Worm (Caenorhabditis elegans): Measurements from ENCODE around the gene twk-39.
A peak's percentile ranks its signal among the peaks of the same experiment; 100 is the strongest.

Gene twk-39

DNA sequence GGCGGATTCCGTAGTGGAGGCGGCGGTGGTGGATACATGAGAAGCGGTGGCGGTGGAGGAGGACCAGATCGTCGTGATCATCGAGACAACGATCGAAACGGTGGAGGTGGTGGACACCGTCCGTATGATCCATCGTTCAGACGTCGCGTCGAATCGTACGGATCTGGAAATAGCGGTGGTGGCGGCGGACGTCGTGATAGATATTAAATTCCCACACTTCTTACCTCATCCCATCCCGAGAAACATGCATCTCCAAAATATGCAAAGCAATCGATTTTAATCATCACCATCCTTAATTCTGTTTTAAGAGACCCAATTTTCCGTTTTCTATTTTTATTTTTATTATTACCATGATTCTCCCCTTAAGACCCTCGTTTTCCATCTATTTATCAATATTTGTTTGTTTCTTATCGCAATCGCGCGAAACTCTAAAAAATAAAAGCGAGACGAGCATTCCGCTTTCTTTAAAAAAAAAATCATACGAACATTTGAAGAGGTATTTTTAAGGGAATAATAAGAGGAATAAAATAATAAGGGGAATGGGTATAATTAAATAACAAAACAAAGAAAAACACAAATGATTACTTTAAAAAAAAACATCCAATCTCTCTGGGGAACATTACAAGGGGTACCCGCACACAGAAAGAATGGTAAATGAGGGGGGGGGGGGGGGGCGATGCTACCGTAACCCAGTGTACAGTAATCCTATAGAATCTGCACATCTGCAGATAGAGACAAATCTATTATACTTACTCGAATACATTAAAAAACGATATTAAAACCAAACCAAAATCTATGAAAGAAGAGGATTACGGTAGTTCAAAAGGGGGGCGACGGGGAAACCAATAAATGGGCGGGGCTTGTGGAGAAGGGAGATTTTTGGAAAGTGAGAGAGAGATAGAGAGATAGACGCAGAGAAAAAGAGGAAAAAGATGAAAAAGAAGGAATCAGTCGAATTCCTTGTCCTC is 35.3 kb downstream of the twk-39 start (continued):
- TF ChIP-seq Y95B8A.8 (GFP tag; IDR thresholded peaks at IDR 0.05) = peak; percentile 86

DNA sequence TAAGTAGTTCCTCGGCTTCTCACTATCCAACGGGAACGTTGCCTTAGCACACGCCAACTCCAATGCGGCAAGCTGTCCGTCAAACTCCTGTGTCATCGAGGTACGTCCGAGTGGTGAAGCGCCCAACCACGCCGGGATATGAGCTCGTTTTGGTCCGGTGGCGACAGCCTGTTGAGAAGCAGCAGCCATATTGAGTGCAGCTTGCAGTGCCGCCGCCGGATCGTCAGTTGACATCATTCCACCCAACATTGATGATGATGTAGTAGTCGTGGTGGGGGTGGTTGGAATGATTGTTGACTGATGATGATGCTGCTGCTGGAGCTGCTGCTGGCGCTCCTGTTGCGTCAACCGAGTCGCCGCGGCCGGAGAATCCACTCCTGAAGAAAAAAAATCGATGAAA is 37.9 kb downstream of the twk-39 start:
- TF ChIP-seq sea-2 (GFP tag; IDR thresholded peaks at IDR 0.05) (no peak), egrh-3 (GFP tag; IDR thresholded peaks at IDR 0.05) (peak; percentile 30; the same call in 1 of the 2 replicates), Y79H2A.3 (GFP tag; conservative IDR thresholded peaks at IDR 0.05) (no peak), rec-8 (tag; optimal IDR thresholded peaks at IDR 0.05) (no peak), tbp1 (GFP tag; optimal IDR thresholded peaks at IDR 0.05) (no peak), hrde-1 (tag; optimal IDR thresholded peaks at IDR 0.05; ENCODE audit: borderline replicate concordance) (no peak), Y53F4B.3 (GFP tag; IDR thresholded peaks at IDR 0.05) (no peak), B0336.3 (GFP tag; IDR thresholded peaks at IDR 0.05) (no peak), B0261.1 (tag; optimal IDR thresholded peaks at IDR 0.05) (no peak), ceh-100 (GFP tag; IDR thresholded peaks at IDR 0.05) (no peak), efl-1 (GFP tag; optimal IDR thresholded peaks at IDR 0.05) (no peak), athp-1 (tag; optimal IDR thresholded peaks at IDR 0.05) (no peak), madf-6 (GFP tag; IDR thresholded peaks at IDR 0.05) (no peak), tlf-1 (GFP tag; optimal IDR thresholded peaks at IDR 0.05) (no peak), xnd-1 (tag; optimal IDR thresholded peaks at IDR 0.05) (no peak), F37B4.10 (GFP tag; IDR thresholded peaks at IDR 0.05) (0 out of 2 replicates have a peak, but pooled peaks have one; percentile 46), ztf-28 (GFP tag; IDR thresholded peaks at IDR 0.05) (no peak), him-1 (tag; optimal IDR thresholded peaks at IDR 0.05) (no peak), snpc-4 (GFP tag; optimal IDR thresholded peaks at IDR 0.05) (no peak), snpc-4 (tag; optimal IDR thresholded peaks at IDR 0.05) (no peak), die-1 (tag; optimal IDR thresholded peaks at IDR 0.05) (no peak), hlh-12 (tag; optimal IDR thresholded peaks at IDR 0.05) (no peak), ztf-22 (GFP tag; optimal IDR thresholded peaks at IDR 0.05) (no peak), ztf-18 (tag; optimal IDR thresholded peaks at IDR 0.05) (no peak), mxl-1 (tag; optimal IDR thresholded peaks at IDR 0.05) (no peak), ets-4 (GFP tag; optimal IDR thresholded peaks at IDR 0.05) (no peak), zim-3 (tag; optimal IDR thresholded peaks at IDR 0.05) (peak; percentile 8), mel-28 (tag; optimal IDR thresholded peaks at IDR 0.05; ENCODE audit: borderline replicate concordance) (no peak), zfh-2 (GFP tag; conservative IDR thresholded peaks at IDR 0.05) (peak; percentile 84), K12H6.12 (tag; optimal IDR thresholded peaks at IDR 0.05) (no peak), ceh-91 (GFP tag; IDR thresholded peaks at IDR 0.05) (0 out of 2 replicates have a peak, but pooled peaks have one; percentile 23), aptf-3 (GFP tag; IDR thresholded peaks at IDR 0.05) (no peak), D2030.7 (GFP tag; IDR thresholded peaks at IDR 0.05) (no peak), T07F8.4 (tag; optimal IDR thresholded peaks at IDR 0.05) (no peak), F33H1.4 (GFP tag; IDR thresholded peaks at IDR 0.05) (no peak), F57C9.4 (tag; optimal IDR thresholded peaks at IDR 0.05) (no peak), mes-4 (tag; optimal IDR thresholded peaks at IDR 0.05) (no peak), akir-1 (GFP tag; optimal IDR thresholded peaks at IDR 0.05) (no peak)
